Worm (Caenorhabditis elegans) whole organism, late embryonic: ENCODE data around the gene tag-131.

ENCODE experiments used
- C38D4.7 ChIP-seq: fragments of 200-800 bp; sonication (Bioruptor generic); optimal IDR thresholded peaks from 2 replicates; lab custom pipeline; 2018; ENCODE audit warnings: mild to moderate bottlenecking, missing genetic modification characterization, moderate library complexity, missing compliant biosample characterization
- K09A11.1 ChIP-seq: sonication (generic microtip); optimal IDR thresholded peaks from 2 replicates; lab custom pipeline; 2017; ENCODE audit warnings: antibody characterized with exemption, mild to moderate bottlenecking, missing genetic modification characterization, missing compliant biosample characterization; ENCODE audit not compliant: insufficient read depth
- T23F11.4 ChIP-seq: fragments of 200-800 bp; sonication (Bioruptor generic); optimal IDR thresholded peaks from 2 replicates; lab custom pipeline; 2018; ENCODE audit warnings: mild to moderate bottlenecking, missing genetic modification characterization, missing compliant biosample characterization
- Y22D7AL.16 ChIP-seq: sonication (generic microtip); optimal IDR thresholded peaks from 2 replicates; lab custom pipeline; 2016; ENCODE audit warnings: missing genetic modification characterization, missing compliant biosample characterization
- ahr-1 ChIP-seq: sonication (generic microtip); optimal IDR thresholded peaks from 2 replicates; lab custom pipeline; 2016; ENCODE audit warnings: missing genetic modification characterization, missing compliant biosample characterization
- ceh-18 ChIP-seq: sonication (generic microtip); optimal IDR thresholded peaks from 2 replicates; lab custom pipeline; 2016; ENCODE audit warnings: missing genetic modification characterization, missing compliant biosample characterization
- ceh-19 ChIP-seq: fragments of 200-800 bp; sonication (Bioruptor generic); optimal IDR thresholded peaks from 2 replicates; lab custom pipeline; 2018; ENCODE audit warnings: mild to moderate bottlenecking, missing genetic modification characterization, missing compliant biosample characterization
- ceh-24 ChIP-seq: sonication (generic microtip); optimal IDR thresholded peaks from 2 replicates; lab custom pipeline; 2016; ENCODE audit warnings: mild to moderate bottlenecking, missing genetic modification characterization, missing compliant biosample characterization
- ceh-31 ChIP-seq: sonication (generic microtip); optimal IDR thresholded peaks from 2 replicates; lab custom pipeline; 2016; ENCODE audit warnings: missing genetic modification characterization, missing compliant biosample characterization
- ceh-45 ChIP-seq: fragments of 200-800 bp; sonication (Bioruptor generic); IDR thresholded peaks from 2 replicates; pipeline ENCODE4 v1.3.6; 2022; ENCODE audit warnings: missing genetic modification reagents, missing genetic modification characterization, missing compliant biosample characterization
- ceh-48 ChIP-seq: sonication (generic microtip); optimal IDR thresholded peaks from 2 replicates; lab custom pipeline; 2016; ENCODE audit warnings: missing genetic modification characterization, inconsistent platforms, missing compliant biosample characterization
- ceh-9 ChIP-seq: sonication (generic microtip); optimal IDR thresholded peaks from 2 replicates; lab custom pipeline; 2016; ENCODE audit warnings: mild to moderate bottlenecking, missing genetic modification characterization, inconsistent platforms, missing compliant biosample characterization
- elt-4 ChIP-seq: sonication (generic microtip); optimal IDR thresholded peaks from 2 replicates; lab custom pipeline; 2016; ENCODE audit warnings: missing genetic modification characterization, missing compliant biosample characterization
- ets-4 ChIP-seq: sonication (generic microtip); optimal IDR thresholded peaks from 2 replicates; lab custom pipeline; 2016; ENCODE audit warnings: missing genetic modification characterization, missing compliant biosample characterization
- eyg-1 ChIP-seq: sonication (generic microtip); optimal IDR thresholded peaks from 2 replicates; lab custom pipeline; 2016; ENCODE audit warnings: missing genotype, missing genetic modification characterization, missing compliant biosample characterization
- fax-1 ChIP-seq: sonication (generic microtip); optimal IDR thresholded peaks from 2 replicates; lab custom pipeline; 2016; ENCODE audit warnings: missing genotype, missing genetic modification characterization, missing compliant biosample characterization
- fkh-10 ChIP-seq: fragments of 150-350 bp; optimal IDR thresholded peaks from 2 replicates; lab custom pipeline; 2014; ENCODE audit warnings: missing biosample characterization, missing genetic modification reagents, missing genetic modification characterization
- hlh-13 ChIP-seq: fragments of 200-800 bp; sonication (Bioruptor generic); optimal IDR thresholded peaks from 2 replicates; lab custom pipeline; 2018; ENCODE audit warnings: mild to moderate bottlenecking, missing genetic modification characterization, missing compliant biosample characterization
- hlh-30 ChIP-seq: sonication (generic microtip); optimal IDR thresholded peaks from 2 replicates; lab custom pipeline; 2017; ENCODE audit warnings: antibody characterized with exemption, missing genetic modification characterization, missing compliant biosample characterization; ENCODE audit not compliant: insufficient read depth
- hlh-6 ChIP-seq: sonication (generic microtip); optimal IDR thresholded peaks from 2 replicates; lab custom pipeline; 2016; ENCODE audit warnings: missing genotype, missing genetic modification characterization, missing compliant biosample characterization
- lim-6 ChIP-seq: sonication (generic microtip); optimal IDR thresholded peaks from 2 replicates; lab custom pipeline; 2016; ENCODE audit warnings: missing genetic modification characterization, missing compliant biosample characterization
- lin-11 ChIP-seq: fragments of 200-800 bp; sonication (Bioruptor generic); optimal IDR thresholded peaks from 2 replicates; lab custom pipeline; 2018; ENCODE audit warnings: mild to moderate bottlenecking, missing genetic modification characterization, missing compliant biosample characterization
- mec-3 ChIP-seq: sonication (generic microtip); optimal IDR thresholded peaks from 2 replicates; lab custom pipeline; 2016; ENCODE audit warnings: borderline replicate concordance, missing genetic modification characterization, missing compliant biosample characterization
- nfya-1 ChIP-seq: sonication (generic microtip); optimal IDR thresholded peaks from 2 replicates; lab custom pipeline; 2017; ENCODE audit warnings: missing genetic modification characterization, mild to moderate bottlenecking, missing compliant biosample characterization, antibody characterized with exemption, moderate library complexity
- nhr-11 ChIP-seq: fragments of 150-350 bp; optimal IDR thresholded peaks from 2 replicates; lab custom pipeline; 2014; ENCODE audit warnings: missing biosample characterization, missing genetic modification characterization
- pag-3 ChIP-seq: sonication (generic microtip); optimal IDR thresholded peaks from 2 replicates; lab custom pipeline; 2016; ENCODE audit warnings: missing compliant biosample characterization, missing genetic modification characterization, borderline replicate concordance
- pat-9 ChIP-seq: fragments of 200-800 bp; sonication (Bioruptor generic); optimal IDR thresholded peaks from 2 replicates; lab custom pipeline; 2018; ENCODE audit warnings: mild to moderate bottlenecking, missing genetic modification characterization, moderate library complexity, missing compliant biosample characterization
- pqm-1 ChIP-seq: sonication (generic microtip); optimal IDR thresholded peaks from 2 replicates; lab custom pipeline; 2016; ENCODE audit warnings: missing genetic modification characterization, missing compliant biosample characterization
- pros-1 ChIP-seq: fragments of 150-350 bp; optimal IDR thresholded peaks from 2 replicates; lab custom pipeline; 2014; ENCODE audit warnings: missing biosample characterization, missing genetic modification reagents, missing genetic modification characterization
- ref-2 ChIP-seq: sonication (generic microtip); optimal IDR thresholded peaks from 2 replicates; lab custom pipeline; 2016; ENCODE audit warnings: missing genetic modification characterization, missing compliant biosample characterization
- rnt-1 ChIP-seq: sonication (generic microtip); optimal IDR thresholded peaks from 2 replicates; lab custom pipeline; 2016; ENCODE audit warnings: missing genetic modification characterization, missing compliant biosample characterization
- sox-2 ChIP-seq: fragments of 200-800 bp; sonication (Bioruptor generic); IDR thresholded peaks from 2 replicates; pipeline ENCODE4 v1.3.6; 2022; ENCODE audit warnings: missing genetic modification reagents, missing genetic modification characterization, missing compliant biosample characterization
- sox-4 ChIP-seq: sonication (generic microtip); optimal IDR thresholded peaks from 2 replicates; lab custom pipeline; 2017; ENCODE audit warnings: mild to moderate bottlenecking, missing genetic modification characterization, inconsistent platforms, missing compliant biosample characterization
- tbx-2 ChIP-seq: sonication (generic microtip); optimal IDR thresholded peaks from 2 replicates; lab custom pipeline; 2016; ENCODE audit warnings: missing genetic modification characterization, missing compliant biosample characterization
- tbx-7 ChIP-seq: sonication (generic microtip); optimal IDR thresholded peaks from 2 replicates; lab custom pipeline; 2016; ENCODE audit warnings: missing genotype, missing genetic modification characterization, missing compliant biosample characterization
- unc-3 ChIP-seq, 2 experiments: fragments of 200-800 bp in 1 of 2; sonication (Bioruptor generic) in 1 of 2; sonication (generic microtip) in 1 of 2; conservative IDR thresholded peaks in 1 of 2; optimal IDR thresholded peaks in 1 of 2; 2 replicates each; pipeline versions ENCODE4 v1.3.6 to Lab custom; 2016 to 2022; ENCODE audit warnings: missing compliant biosample characterization in 2 of 2, missing genetic modification characterization in 2 of 2, missing genetic modification reagents in 1 of 2
- unc-55 ChIP-seq: sonication (generic microtip); optimal IDR thresholded peaks from 2 replicates; lab custom pipeline; 2017; ENCODE audit warnings: missing biosample characterization, missing genetic modification reagents, missing genetic modification characterization
- unc-86 ChIP-seq: sonication (generic microtip); optimal IDR thresholded peaks from 2 replicates; lab custom pipeline; 2016; ENCODE audit warnings: missing genetic modification characterization, missing compliant biosample characterization
- ztf-16 ChIP-seq: sonication (generic microtip); optimal IDR thresholded peaks from 2 replicates; lab custom pipeline; 2017; ENCODE audit warnings: missing genetic modification characterization, missing compliant biosample characterization

Gene tag-131

ce11 chrIII:4358345-4358744 lies 40.8 kb downstream of the tag-131 start (continued):
- TF ChIP-seq ceh-45 (GFP tag; lab: Robert Waterston, UW): no peak
- peak; percentile 93 for TF ChIP-seq unc-55
- no peak for TF ChIP-seq ceh-48 (tag; lab: Kevin White, UChicago)
- no peak for TF ChIP-seq sox-2
- peak; percentile 14 for TF ChIP-seq ceh-18 (tag; lab: Kevin White, UChicago)
- TF ChIP-seq pat-9 (tag; lab: Kevin White, UChicago): peak; percentile 30
- TF ChIP-seq eyg-1 (tag; lab: Kevin White, UChicago): no peak
- TF ChIP-seq ahr-1 (tag; lab: Kevin White, UChicago): no peak
- no peak for TF ChIP-seq T23F11.4 (GFP tag; lab: Kevin White, UChicago)
- TF ChIP-seq K09A11.1 (tag; lab: Kevin White, UChicago): no peak
- no peak for TF ChIP-seq hlh-6 (tag; lab: Kevin White, UChicago)
- TF ChIP-seq ceh-24: no peak

DNA sequence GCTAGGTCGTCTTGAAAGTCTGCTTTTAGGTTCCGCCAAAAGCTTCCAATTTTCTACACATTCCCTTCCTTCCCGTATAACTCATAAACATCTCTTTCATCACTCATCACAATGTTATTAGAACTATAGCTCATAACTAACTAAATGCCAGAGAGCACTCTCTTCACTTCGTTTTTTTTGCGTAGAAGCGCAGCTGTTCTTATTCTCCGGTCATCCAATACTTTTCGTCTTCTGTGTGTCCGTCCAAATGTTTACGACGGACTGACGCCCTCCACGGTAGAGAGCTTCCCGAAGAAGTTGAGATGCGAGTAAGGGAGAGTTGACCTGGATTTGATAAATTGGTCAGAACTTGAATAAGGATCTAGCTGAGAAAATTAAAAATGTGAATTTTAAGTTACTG lies 41.7 kb downstream of the tag-131 start:
- no peak for TF ChIP-seq fkh-10 (GFP tag; lab: Kevin White, UChicago)
- TF ChIP-seq ets-4 (tag; lab: Kevin White, UChicago): no peak
- TF ChIP-seq eyg-1 (tag; lab: Kevin White, UChicago): no peak
- no peak for TF ChIP-seq lim-6 (tag; lab: Kevin White, UChicago)
- TF ChIP-seq fax-1 (tag; lab: Kevin White, UChicago): no peak
- no peak for TF ChIP-seq mec-3 (tag; lab: Kevin White, UChicago)
- TF ChIP-seq unc-86: no peak
- TF ChIP-seq lin-11 (tag; lab: Kevin White, UChicago): no peak
- no peak for TF ChIP-seq rnt-1 (tag; lab: Kevin White, UChicago)

DNA sequence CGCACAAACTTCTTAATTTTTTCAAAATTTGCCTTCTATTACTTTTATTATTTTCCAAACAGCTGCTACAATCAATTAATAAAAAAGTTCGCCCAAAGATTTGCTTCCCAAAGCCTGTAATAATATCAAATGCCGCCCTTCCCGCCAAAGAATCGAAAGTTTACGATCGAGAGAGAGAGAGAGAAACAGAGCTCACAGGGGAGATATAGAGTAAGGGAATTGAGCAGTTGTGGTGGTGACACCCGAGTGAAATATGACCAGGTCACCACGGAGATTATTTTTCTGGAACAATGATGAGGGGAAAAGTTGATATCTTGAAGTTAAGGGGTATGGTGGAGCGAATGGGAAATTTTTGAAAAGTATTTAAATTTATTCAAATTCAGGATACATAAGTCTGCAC lies 42.4 kb downstream of the tag-131 start:
- TF ChIP-seq unc-55 (peak; percentile 33), Y22D7AL.16 (no peak)
- TF ChIP-seq, all 69 proteins: peak for 1

DNA sequence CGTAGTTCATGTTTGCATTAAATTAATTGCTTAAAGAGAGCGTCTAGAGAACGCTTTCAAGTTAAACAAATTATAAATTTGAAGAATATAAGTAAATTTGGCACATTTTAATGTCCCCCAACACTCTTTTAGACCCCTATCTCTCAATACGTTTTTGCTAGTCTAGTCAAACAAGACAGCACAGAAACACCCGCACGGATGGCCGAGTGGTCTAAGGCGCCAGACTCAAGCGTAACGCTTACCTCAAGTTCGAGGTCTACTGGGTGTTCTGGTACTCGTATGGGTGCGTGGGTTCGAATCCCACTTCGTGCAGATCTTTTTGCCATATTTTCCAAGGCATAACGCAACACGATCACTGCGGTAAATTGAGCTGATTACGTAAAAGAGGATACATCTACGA lies 44.8 kb downstream of the tag-131 start:
- TF ChIP-seq ref-2 (tag; lab: Kevin White, UChicago): peak; percentile 29
- TF ChIP-seq tbx-2 (tag; lab: Kevin White, UChicago): no peak

ce11 chrIII:4364974-4365373 lies 47.5 kb downstream of the tag-131 start, which contains the start of gene ckb-1:
ckb-1 (plus strand) TSS chrIII:4365274.
- TF ChIP-seq ceh-45 (GFP tag; lab: Robert Waterston, UW) (no peak), hlh-6 (tag; lab: Kevin White, UChicago) (no peak), C38D4.7 (no peak), elt-4 (tag; lab: Kevin White, UChicago) (no peak), ceh-19 (GFP tag; lab: Kevin White, UChicago) (no peak), hlh-30 (tag; lab: Kevin White, UChicago) (no peak), ref-2 (tag; lab: Kevin White, UChicago) (no peak), ztf-16 (tag; lab: Kevin White, UChicago) (no peak)

ce11 chrIII:4367649-4368048 lies 50.1 kb downstream of the tag-131 start, which contains the start of gene ckb-2:
ckb-2 (plus strand) TSS chrIII:4367949.
- TF ChIP-seq ceh-31 (no peak), fax-1 (tag; lab: Kevin White, UChicago) (no peak), ceh-48 (tag; lab: Kevin White, UChicago) (no peak), Y22D7AL.16 (no peak), pag-3 (tag; lab: Kevin White, UChicago) (no peak), pqm-1 (tag; lab: Kevin White, UChicago) (no peak), K09A11.1 (tag; lab: Kevin White, UChicago) (no peak), tbx-7 (no peak), hlh-13 (GFP tag; lab: Kevin White, UChicago) (no peak), unc-86 (no peak), unc-3 (GFP tag; conservative IDR thresholded peaks at IDR 0.05; lab: Robert Waterston, UW) (no peak), unc-3 (tag; optimal IDR thresholded peaks at IDR 0.05; lab: Kevin White, UChicago) (no peak), pros-1 (tag; lab: Kevin White, UChicago) (no peak), ahr-1 (tag; lab: Kevin White, UChicago) (no peak), nhr-11 (no peak), sox-4 (tag; lab: Kevin White, UChicago) (no peak), unc-55 (no peak), pat-9 (tag; lab: Kevin White, UChicago) (no peak), nfya-1 (tag; lab: Kevin White, UChicago) (no peak), ceh-9 (tag; lab: Kevin White, UChicago) (no peak)
